Worm (Caenorhabditis elegans) whole organism, L2 larva: Measurements from ENCODE around the gene srr-7.
"Not testable (repeated sequence)": the region's sequence is repeated elsewhere in the genome, so short reads cannot be mapped to it uniquely, and the experiment has no call there.

Experiments
- C34F6.9 ChIP-seq: fragments of 150-350 bp; optimal IDR thresholded peaks from 2 replicates; lab custom pipeline; 2014; ENCODE audit warnings: missing biosample characterization, missing genetic modification characterization
- F13H6.1 ChIP-seq: sonication (generic microtip); optimal IDR thresholded peaks from 2 replicates; lab custom pipeline; 2016; ENCODE audit warnings: missing genetic modification characterization, missing compliant biosample characterization
- R02D3.7 ChIP-seq: fragments of 150-350 bp; optimal IDR thresholded peaks from 2 replicates; lab custom pipeline; 2014; ENCODE audit warnings: missing biosample characterization, missing genetic modification characterization
- ZK546.5 ChIP-seq: sonication (generic microtip); optimal IDR thresholded peaks from 2 replicates; lab custom pipeline; 2017; ENCODE audit warnings: missing biosample characterization, missing genetic modification characterization
- alr-1 ChIP-seq: fragments of 150-350 bp; optimal IDR thresholded peaks from 2 replicates; lab custom pipeline; 2014; ENCODE audit warnings: missing biosample characterization, missing genetic modification characterization
- blmp-1 ChIP-seq: sonication (generic microtip); optimal IDR thresholded peaks from 2 replicates; lab custom pipeline; 2017; ENCODE audit warnings: missing genetic modification characterization, mild to moderate bottlenecking, missing compliant biosample characterization, antibody characterized with exemption, moderate library complexity; ENCODE audit not compliant: insufficient read depth
- ceh-16 ChIP-seq: fragments of 150-350 bp; optimal IDR thresholded peaks from 2 replicates; lab custom pipeline; 2014; ENCODE audit warnings: missing biosample characterization, missing genetic modification characterization
- ceh-82 ChIP-seq: fragments of 150-350 bp; optimal IDR thresholded peaks from 2 replicates; lab custom pipeline; 2014; ENCODE audit warnings: missing biosample characterization, missing genetic modification characterization
- crh-2 ChIP-seq: sonication (generic microtip); optimal IDR thresholded peaks from 2 replicates; lab custom pipeline; 2017; ENCODE audit warnings: missing biosample characterization, missing genetic modification characterization
- dmd-4 ChIP-seq: sonication (generic microtip); optimal IDR thresholded peaks from 2 replicates; lab custom pipeline; 2017; ENCODE audit warnings: missing biosample characterization, missing genetic modification characterization
- fos-1 ChIP-seq: fragments of 150-350 bp; optimal IDR thresholded peaks from 2 replicates; lab custom pipeline; 2014; ENCODE audit warnings: missing biosample characterization, missing genetic modification characterization
- gmeb-1 ChIP-seq: fragments of 150-350 bp; optimal IDR thresholded peaks from 2 replicates; lab custom pipeline; 2014; ENCODE audit warnings: missing biosample characterization, missing genetic modification characterization
- lin-39 ChIP-seq: fragments of 150-350 bp; optimal IDR thresholded peaks from 2 replicates; lab custom pipeline; 2014; ENCODE audit warnings: missing biosample characterization, missing genetic modification reagents, missing genetic modification characterization
- lsy-2 ChIP-seq, 2 experiments: fragments of 150-350 bp in 1 of 2; sonication (generic microtip) in 1 of 2; optimal IDR thresholded peaks; 2 replicates each; lab custom pipeline; 2014 to 2017; ENCODE audit warnings: missing biosample characterization in 2 of 2, missing genetic modification characterization in 2 of 2
- mdl-1 ChIP-seq, 2 experiments: fragments of 150-350 bp in 1 of 2; sonication (generic microtip) in 1 of 2; optimal IDR thresholded peaks; 2 replicates each; lab custom pipeline; 2017; ENCODE audit warnings: missing biosample characterization in 2 of 2, missing genetic modification characterization in 2 of 2
- nhr-10 ChIP-seq: sonication (generic microtip); optimal IDR thresholded peaks from 2 replicates; lab custom pipeline; 2017; ENCODE audit warnings: missing biosample characterization, missing genetic modification characterization
- nhr-12 ChIP-seq: fragments of 150-350 bp; optimal IDR thresholded peaks from 2 replicates; lab custom pipeline; 2014; ENCODE audit warnings: missing biosample characterization, missing genetic modification characterization
- nhr-21 ChIP-seq: fragments of 150-350 bp; optimal IDR thresholded peaks from 2 replicates; lab custom pipeline; 2014; ENCODE audit warnings: missing biosample characterization, missing genetic modification characterization
- nhr-23 ChIP-seq: fragments of 150-350 bp; optimal IDR thresholded peaks from 2 replicates; lab custom pipeline; 2014; ENCODE audit warnings: missing biosample characterization, missing genetic modification reagents, missing genetic modification characterization
- nhr-25 ChIP-seq: fragments of 150-350 bp; sonication (generic microtip); optimal IDR thresholded peaks from 3 replicates; lab custom pipeline; 2014; ENCODE audit warnings: missing biosample characterization, missing genetic modification characterization
- nhr-77 ChIP-seq: fragments of 150-350 bp; optimal IDR thresholded peaks from 2 replicates; lab custom pipeline; 2014; ENCODE audit warnings: missing biosample characterization, missing genetic modification characterization
- peb-1 ChIP-seq: fragments of 150-350 bp; optimal IDR thresholded peaks from 2 replicates; lab custom pipeline; 2014; ENCODE audit warnings: missing biosample characterization, missing genetic modification characterization
- sem-4 ChIP-seq: fragments of 150-350 bp; optimal IDR thresholded peaks from 2 replicates; lab custom pipeline; 2014; ENCODE audit warnings: missing biosample characterization, missing genetic modification reagents, missing genetic modification characterization
- skn-1 ChIP-seq: sonication (generic microtip); optimal IDR thresholded peaks from 2 replicates; lab custom pipeline; 2017; ENCODE audit warnings: missing biosample characterization, missing genetic modification characterization
- sma-9 ChIP-seq, 2 experiments: fragments of 150-350 bp in 1 of 2; sonication (generic microtip) in 1 of 2; optimal IDR thresholded peaks; 2 replicates each; lab custom pipeline; 2014 to 2016; ENCODE audit warnings: missing genetic modification characterization in 2 of 2, mild to moderate bottlenecking in 1 of 2, missing biosample characterization in 1 of 2, missing compliant biosample characterization in 1 of 2, missing genetic modification reagents in 1 of 2, moderate library complexity in 1 of 2
- snpc-4 ChIP-seq: fragments of 150-350 bp; optimal IDR thresholded peaks from 2 replicates; lab custom pipeline; 2014; ENCODE audit warnings: missing biosample characterization, missing genetic modification characterization
- unc-55 ChIP-seq: fragments of 150-350 bp; sonication (generic microtip); optimal IDR thresholded peaks from 3 replicates; lab custom pipeline; 2014; ENCODE audit warnings: missing biosample characterization, missing genetic modification reagents, missing genetic modification characterization
- zag-1 ChIP-seq: fragments of 150-350 bp; optimal IDR thresholded peaks from 2 replicates; lab custom pipeline; 2014; ENCODE audit warnings: missing biosample characterization, missing genetic modification characterization

The srr-7 gene

ce11 chrV:15105893-15106598 lies 22.0 kb upstream of the srr-7 start, which contains the start of gene C01G10.14:
C01G10.14 (minus strand) TSS chrV:15105943.
- TF ChIP-seq nhr-10 (tag; lab: Kevin White, UChicago); crh-2 (tag; lab: Kevin White, UChicago); nhr-21: not testable (repeated sequence)

ce11 chrV:15109260-15109659 lies 18.8 kb upstream of the srr-7 start, which contains the start of gene Y75B12A.2:
Y75B12A.2 (plus strand) TSS chrV:15109560.
- no peak for TF ChIP-seq F13H6.1 (tag; lab: Kevin White, UChicago)
- no peak for TF ChIP-seq blmp-1 (tag; lab: Kevin White, UChicago)
- TF ChIP-seq ceh-82 = no peak
- TF ChIP-seq nhr-10 (tag; lab: Kevin White, UChicago) = no peak
- no peak for TF ChIP-seq mdl-1 (tag; optimal IDR thresholded peaks at IDR 0.05; lab: Kevin White, UChicago)

- no peak for TF ChIP-seq nhr-12 (tag; lab: Kevin White, UChicago)
- TF ChIP-seq zag-1 = no peak
- TF ChIP-seq alr-1 (tag; lab: Kevin White, UChicago) = no peak
- TF ChIP-seq lin-39 (tag; lab: Kevin White, UChicago) = no peak
- no peak for TF ChIP-seq nhr-21
- TF ChIP-seq nhr-77 (tag; lab: Kevin White, UChicago) = no peak
These were observed 16.4 kb upstream of the srr-7 start, which contains the start of gene T01G5.7 for ce11 chrV:15111660-15112059. T01G5.7 (plus strand) TSS chrV:15111960.

ce11 chrV:15113992-15114391 lies 14.1 kb upstream of the srr-7 start, which contains the start of gene T01G5.6:
T01G5.6 (minus strand) TSS chrV:15114092.
- TF ChIP-seq gmeb-1 (tag; lab: Kevin White, UChicago) (no peak), peb-1 (tag; lab: Kevin White, UChicago) (no peak), snpc-4 (tag; lab: Kevin White, UChicago) (no peak), unc-55 (GFP tag; lab: Kevin White, UChicago) (no peak), ZK546.5 (tag; lab: Kevin White, UChicago) (no peak)
- TF ChIP-seq, all 48 proteins: peak for 0

- TF ChIP-seq sem-4 (tag; lab: Kevin White, UChicago); sma-9 (GFP tag; optimal IDR thresholded peaks at IDR 0.05; lab: Kevin White, UChicago); sma-9 (tag; optimal IDR thresholded peaks at IDR 0.05; lab: Kevin White, UChicago); nhr-12 (tag; lab: Kevin White, UChicago): not testable (repeated sequence)
These were observed 12.1 kb upstream of the srr-7 start, which contains the start of gene T01G5.8 for ce11 chrV:15115968-15116367. T01G5.8 (plus strand) TSS chrV:15116268.

ce11 chrV:15119517-15119916 lies 8.5 kb upstream of the srr-7 start, which contains the start of gene flor-1:
flor-1 (minus strand) TSS chrV:15119617.
- TF ChIP-seq nhr-21 (no peak), nhr-25 (tag; lab: Kevin White, UChicago) (no peak), F13H6.1 (tag; lab: Kevin White, UChicago) (no peak), nhr-23 (tag; lab: Kevin White, UChicago) (no peak), R02D3.7 (no peak), lsy-2 (tag; optimal IDR thresholded peaks at IDR 0.05; lab: Kevin White, UChicago) (no peak), ceh-16 (tag; lab: Kevin White, UChicago) (no peak), fos-1 (tag; lab: Kevin White, UChicago) (no peak), dmd-4 (tag; lab: Kevin White, UChicago) (no peak), alr-1 (tag; lab: Kevin White, UChicago) (no peak), peb-1 (tag; lab: Kevin White, UChicago) (no peak), gmeb-1 (tag; lab: Kevin White, UChicago) (no peak), C34F6.9 (tag; lab: Kevin White, UChicago) (no peak), skn-1 (no peak)
- TF ChIP-seq, all 48 proteins: peak for 0
